Worm (Caenorhabditis elegans): ENCODE results near the gene R166.2.
A peak's percentile ranks its signal among the peaks of the same experiment; 100 is the strongest.

R166.2 gene

DNA sequence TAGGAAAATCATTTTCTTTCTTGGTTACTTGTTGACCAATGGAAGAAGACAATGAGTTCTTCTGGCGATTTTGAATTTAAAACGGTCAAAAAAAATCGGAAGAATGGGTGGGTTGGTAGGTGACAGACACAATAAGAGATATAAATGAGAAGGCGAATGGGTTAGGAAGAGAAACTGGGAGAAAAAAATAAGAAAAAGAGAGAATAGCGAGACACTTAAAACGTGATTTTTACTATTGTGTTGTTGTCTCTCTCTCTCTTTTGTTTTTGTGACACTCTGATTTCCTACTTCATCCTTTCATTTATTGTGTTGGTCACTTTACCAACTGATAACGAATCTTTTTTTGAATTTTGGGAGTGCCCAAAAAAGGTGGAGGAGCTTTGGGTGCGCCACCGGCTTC, 21.1 kb downstream of the R166.2 start:
- no peak for TF ChIP-seq sea-1 (GFP tag; conservative IDR thresholded peaks at IDR 0.05)
- TF ChIP-seq tbx-11 (GFP tag; IDR thresholded peaks at IDR 0.05), result no peak
- TF ChIP-seq pes-1 (GFP tag; IDR thresholded peaks at IDR 0.05), result no peak
- no peak for TF ChIP-seq ceh-36 (tag; optimal IDR thresholded peaks at IDR 0.05)
- TF ChIP-seq scrt-1 (GFP tag; IDR thresholded peaks at IDR 0.05), result no peak
- TF ChIP-seq tra-4 (tag; optimal IDR thresholded peaks at IDR 0.05), result no peak
- no peak for TF ChIP-seq hnd-1 (tag; optimal IDR thresholded peaks at IDR 0.05)

DNA sequence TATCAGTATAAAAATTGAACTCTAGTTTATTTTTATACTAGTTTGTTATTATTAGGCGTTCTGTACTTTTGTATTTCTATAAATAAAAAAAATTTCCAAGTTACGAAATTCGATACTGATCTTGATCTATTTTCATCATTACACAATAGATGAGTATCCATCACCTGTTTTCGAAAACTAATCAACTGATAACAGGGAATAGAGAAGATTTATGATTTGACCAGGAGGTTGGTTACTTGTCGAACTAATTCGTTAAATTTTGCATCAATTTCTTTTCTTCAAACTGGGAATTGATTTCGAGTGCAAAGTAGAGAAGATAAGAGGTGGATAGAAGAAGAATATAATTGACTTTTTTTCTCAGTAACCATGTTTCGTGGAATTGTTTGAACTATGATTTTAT, 22.0 kb downstream of the R166.2 start:
- TF ChIP-seq tbx-37 (GFP tag; conservative IDR thresholded peaks at IDR 0.05) (no peak), aly-1 (tag; optimal IDR thresholded peaks at IDR 0.05) (no peak), F13C5.2 (tag; optimal IDR thresholded peaks at IDR 0.05) (no peak), ets-7 (tag; optimal IDR thresholded peaks at IDR 0.05) (no peak), hnd-1 (tag; optimal IDR thresholded peaks at IDR 0.05) (no peak), hmg-4 (GFP tag; optimal IDR thresholded peaks at IDR 0.05) (no peak), flt-1 (GFP tag; IDR thresholded peaks at IDR 0.05) (no peak), ceh-13 (GFP tag; optimal IDR thresholded peaks at IDR 0.05) (no peak), B0310.2 (tag; optimal IDR thresholded peaks at IDR 0.05) (no peak), scrt-1 (GFP tag; IDR thresholded peaks at IDR 0.05) (no peak), tra-4 (tag; optimal IDR thresholded peaks at IDR 0.05) (no peak), pes-1 (GFP tag; IDR thresholded peaks at IDR 0.05) (no peak), ceh-36 (tag; optimal IDR thresholded peaks at IDR 0.05) (no peak), sea-1 (GFP tag; conservative IDR thresholded peaks at IDR 0.05) (no peak)

DNA sequence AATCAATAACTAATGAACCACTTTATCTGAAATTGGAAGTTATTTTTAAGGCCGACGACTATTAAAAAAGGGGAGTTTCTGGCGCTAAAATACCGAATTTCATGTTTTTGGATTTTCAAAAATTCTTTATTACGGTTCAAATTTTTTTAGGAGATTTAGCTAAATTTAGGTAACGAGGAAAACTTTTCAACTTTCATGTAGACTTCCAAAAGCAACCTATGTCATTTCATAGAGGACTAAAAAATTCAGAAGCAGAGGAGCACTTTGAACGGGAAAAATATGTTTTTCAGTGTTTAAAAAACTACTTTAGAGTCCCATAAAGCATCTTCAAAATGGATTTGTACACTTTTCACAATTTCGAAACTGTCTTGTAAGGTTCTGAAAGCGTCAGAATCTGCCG, 24.1 kb downstream of the R166.2 start:
- no peak for TF ChIP-seq ceh-36 (tag; optimal IDR thresholded peaks at IDR 0.05)
- no peak for TF ChIP-seq flt-1 (GFP tag; IDR thresholded peaks at IDR 0.05)
- no peak for TF ChIP-seq hmbx-1 (tag; optimal IDR thresholded peaks at IDR 0.05)
- TF ChIP-seq ets-7 (tag; optimal IDR thresholded peaks at IDR 0.05), result no peak
- TF ChIP-seq sea-1 (GFP tag; conservative IDR thresholded peaks at IDR 0.05), result no peak
- TF ChIP-seq tbx-11 (GFP tag; IDR thresholded peaks at IDR 0.05), result no peak
- TF ChIP-seq ama-1 (optimal IDR thresholded peaks at IDR 0.05), result no peak
- no peak for TF ChIP-seq pes-1 (GFP tag; IDR thresholded peaks at IDR 0.05)
- TF ChIP-seq hnd-1 (tag; optimal IDR thresholded peaks at IDR 0.05), result no peak
- TF ChIP-seq F13C5.2 (tag; optimal IDR thresholded peaks at IDR 0.05), result no peak
- TF ChIP-seq tra-4 (tag; optimal IDR thresholded peaks at IDR 0.05), result no peak
- TF ChIP-seq tbx-37 (GFP tag; conservative IDR thresholded peaks at IDR 0.05), result no peak
- TF ChIP-seq scrt-1 (GFP tag; IDR thresholded peaks at IDR 0.05), result no peak
- TF ChIP-seq B0310.2 (tag; optimal IDR thresholded peaks at IDR 0.05), result no peak
- no peak for TF ChIP-seq aly-1 (tag; optimal IDR thresholded peaks at IDR 0.05)
- no peak for TF ChIP-seq ceh-13 (GFP tag; optimal IDR thresholded peaks at IDR 0.05)
- TF ChIP-seq hmg-4 (GFP tag; optimal IDR thresholded peaks at IDR 0.05), result no peak

DNA sequence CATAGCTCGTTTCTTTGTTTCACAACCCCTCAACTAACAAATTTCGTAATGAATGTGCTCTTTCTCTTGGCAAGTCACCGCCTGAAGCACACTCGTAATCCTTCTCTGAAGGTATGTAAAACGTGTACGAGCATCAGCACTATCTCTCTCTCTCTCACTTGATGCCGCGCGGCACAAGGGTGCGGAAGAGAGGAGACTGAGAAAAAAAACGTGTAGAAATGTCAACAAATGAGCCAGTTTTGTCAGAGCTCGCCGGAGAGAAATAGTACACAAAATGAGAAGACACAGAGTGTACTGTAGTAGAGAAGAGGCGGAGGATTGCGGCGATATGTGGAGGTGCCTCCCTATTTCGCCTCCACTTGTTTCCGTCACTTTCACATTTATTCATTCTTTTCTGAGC, 27.2 kb downstream of the R166.2 start, which contains the start of gene F59B10.3:
F59B10.3 (plus strand) TSS at position 301 of the 400 bp plus-strand sequence.
- no peak for TF ChIP-seq B0310.2 (tag; optimal IDR thresholded peaks at IDR 0.05)
- no peak for TF ChIP-seq tbx-11 (GFP tag; IDR thresholded peaks at IDR 0.05)
- no peak for TF ChIP-seq ama-1 (optimal IDR thresholded peaks at IDR 0.05)
- TF ChIP-seq scrt-1 (GFP tag; IDR thresholded peaks at IDR 0.05), result no peak
- no peak for TF ChIP-seq ceh-36 (tag; optimal IDR thresholded peaks at IDR 0.05)
- TF ChIP-seq aly-1 (tag; optimal IDR thresholded peaks at IDR 0.05), result no peak
- no peak for TF ChIP-seq ceh-13 (GFP tag; optimal IDR thresholded peaks at IDR 0.05)
- no peak for TF ChIP-seq ets-7 (tag; optimal IDR thresholded peaks at IDR 0.05)
- no peak for TF ChIP-seq sea-1 (GFP tag; conservative IDR thresholded peaks at IDR 0.05)
- TF ChIP-seq F13C5.2 (tag; optimal IDR thresholded peaks at IDR 0.05), result no peak
- TF ChIP-seq hmbx-1 (tag; optimal IDR thresholded peaks at IDR 0.05), result no peak
- TF ChIP-seq flt-1 (GFP tag; IDR thresholded peaks at IDR 0.05), result no peak
- no peak for TF ChIP-seq hnd-1 (tag; optimal IDR thresholded peaks at IDR 0.05)
- no peak for TF ChIP-seq hmg-4 (GFP tag; optimal IDR thresholded peaks at IDR 0.05)
- TF ChIP-seq pes-1 (GFP tag; IDR thresholded peaks at IDR 0.05), result no peak

DNA sequence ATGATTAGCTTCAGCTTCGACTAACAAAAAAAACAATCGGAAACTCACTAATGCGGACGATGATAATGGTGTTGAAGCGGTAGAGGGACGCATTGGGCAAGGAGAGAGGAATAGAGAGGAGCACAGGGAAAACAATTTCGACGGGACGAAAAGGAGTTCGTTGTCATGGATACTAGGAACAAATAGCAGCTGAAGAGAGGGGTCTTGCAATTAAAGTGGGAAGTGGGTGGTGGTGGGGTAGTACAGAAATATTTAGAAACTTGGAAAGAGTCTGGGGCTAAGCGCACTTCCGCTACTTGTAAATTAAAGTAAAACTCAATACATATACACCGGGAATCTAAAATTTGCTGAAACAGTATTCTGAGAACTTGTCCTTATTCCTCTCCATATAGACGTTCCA, 27.7 kb downstream of the R166.2 start, which contains the start of gene F59B10.2:
F59B10.2 (minus strand) TSS at position 101 of the 400 bp plus-strand sequence.
- TF ChIP-seq hnd-1 (tag; optimal IDR thresholded peaks at IDR 0.05) (no peak), aly-1 (tag; optimal IDR thresholded peaks at IDR 0.05) (no peak), ceh-13 (GFP tag; optimal IDR thresholded peaks at IDR 0.05) (no peak), scrt-1 (GFP tag; IDR thresholded peaks at IDR 0.05) (no peak), tra-4 (tag; optimal IDR thresholded peaks at IDR 0.05) (no peak), pes-1 (GFP tag; IDR thresholded peaks at IDR 0.05) (no peak), hmg-4 (GFP tag; optimal IDR thresholded peaks at IDR 0.05) (no peak), hmbx-1 (tag; optimal IDR thresholded peaks at IDR 0.05) (no peak), ets-7 (tag; optimal IDR thresholded peaks at IDR 0.05) (no peak), sea-1 (GFP tag; conservative IDR thresholded peaks at IDR 0.05) (no peak), ceh-36 (tag; optimal IDR thresholded peaks at IDR 0.05) (no peak), F13C5.2 (tag; optimal IDR thresholded peaks at IDR 0.05) (no peak), ama-1 (optimal IDR thresholded peaks at IDR 0.05) (no peak)

DNA sequence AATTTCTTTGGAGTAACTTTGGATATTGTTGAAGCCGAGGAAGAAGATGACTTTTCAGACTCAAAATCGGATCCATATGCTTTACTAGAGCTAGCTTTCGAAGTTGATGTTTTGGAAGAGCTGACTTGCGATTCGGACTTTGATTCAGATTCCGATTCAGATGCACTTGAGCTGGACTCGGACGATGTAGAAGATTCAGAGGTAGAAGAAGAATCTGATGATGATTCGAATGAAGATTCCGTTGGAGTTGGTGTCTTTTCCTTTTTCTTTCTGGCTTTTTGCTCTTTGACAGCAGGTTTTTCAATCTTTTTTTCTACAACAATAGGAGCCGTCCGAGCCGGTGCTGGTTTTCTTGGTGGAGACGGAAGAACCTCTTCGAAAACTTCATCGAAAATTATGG, 29.6 kb downstream of the R166.2 start:
- TF ChIP-seq ceh-36 (tag; optimal IDR thresholded peaks at IDR 0.05) (no peak), hnd-1 (tag; optimal IDR thresholded peaks at IDR 0.05) (no peak), aly-1 (tag; optimal IDR thresholded peaks at IDR 0.05) (no peak), tra-4 (tag; optimal IDR thresholded peaks at IDR 0.05) (no peak), sea-1 (GFP tag; conservative IDR thresholded peaks at IDR 0.05) (no peak), hmbx-1 (tag; optimal IDR thresholded peaks at IDR 0.05) (no peak), scrt-1 (GFP tag; IDR thresholded peaks at IDR 0.05) (no peak), flt-1 (GFP tag; IDR thresholded peaks at IDR 0.05) (no peak), F13C5.2 (tag; optimal IDR thresholded peaks at IDR 0.05) (no peak), pes-1 (GFP tag; IDR thresholded peaks at IDR 0.05) (no peak), ets-7 (tag; optimal IDR thresholded peaks at IDR 0.05) (no peak)

DNA sequence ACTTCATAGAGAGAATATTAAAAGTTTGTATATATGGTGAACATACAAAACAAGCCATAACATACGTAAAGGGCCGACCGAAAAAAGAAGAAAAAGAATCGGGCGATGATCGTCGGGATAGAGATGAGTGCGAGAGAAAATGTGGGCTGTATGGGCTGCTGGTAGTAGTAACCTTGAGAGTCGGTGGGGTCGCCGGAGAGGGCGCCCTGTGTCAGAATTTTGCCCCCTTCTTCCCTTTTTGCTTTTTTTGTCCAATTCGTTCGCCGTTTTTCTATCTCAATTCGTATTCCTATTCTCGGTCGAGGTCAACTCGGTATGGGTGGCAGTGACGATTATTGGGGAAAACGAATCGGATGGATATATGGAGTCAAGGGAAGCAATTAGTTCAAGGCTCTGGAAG, 31.5 kb downstream of the R166.2 start:
- TF ChIP-seq scrt-1 (GFP tag; IDR thresholded peaks at IDR 0.05) (no peak), hmbx-1 (tag; optimal IDR thresholded peaks at IDR 0.05) (no peak), hmg-4 (GFP tag; optimal IDR thresholded peaks at IDR 0.05) (peak; percentile 18)

DNA sequence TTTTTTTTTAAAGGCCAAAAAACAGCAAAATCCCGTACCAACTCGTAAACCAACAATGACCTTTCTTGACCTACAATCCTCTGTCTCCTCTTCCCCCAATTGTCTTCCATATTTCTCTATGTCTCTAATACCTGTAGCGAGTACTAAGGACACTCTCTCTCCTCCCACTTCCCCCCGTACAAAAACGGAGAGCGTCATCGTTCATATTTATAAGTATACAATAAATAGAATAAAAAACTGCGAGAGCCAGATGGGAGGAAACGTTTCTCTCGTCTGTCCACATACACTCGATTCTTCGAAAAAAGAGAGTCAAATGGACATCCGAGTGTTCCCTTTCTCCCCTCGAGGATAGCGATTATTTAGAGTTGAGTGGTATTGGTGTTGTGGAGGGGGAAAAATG, 32.7 kb downstream of the R166.2 start:
- TF ChIP-seq sea-1 (GFP tag; conservative IDR thresholded peaks at IDR 0.05) (no peak), tbx-11 (GFP tag; IDR thresholded peaks at IDR 0.05) (no peak), ama-1 (optimal IDR thresholded peaks at IDR 0.05) (no peak), scrt-1 (GFP tag; IDR thresholded peaks at IDR 0.05) (no peak), aly-1 (tag; optimal IDR thresholded peaks at IDR 0.05) (no peak), pes-1 (GFP tag; IDR thresholded peaks at IDR 0.05) (no peak), flt-1 (GFP tag; IDR thresholded peaks at IDR 0.05) (no peak), hmg-4 (GFP tag; optimal IDR thresholded peaks at IDR 0.05) (peak; percentile 72)

All from whole organism, early embryonic.